Worm (Caenorhabditis elegans) whole organism, late embryonic: ENCODE data around the gene Y62H9A.3.

Source experiments
- ama-1 ChIP-seq: fragments of 150-350 bp; optimal IDR thresholded peaks from 2 replicates; lab custom pipeline; 2014
- dmd-4 ChIP-seq: sonication (generic microtip); optimal IDR thresholded peaks from 2 replicates; lab custom pipeline; 2016; ENCODE audit warnings: borderline replicate concordance, missing genetic modification characterization, missing compliant biosample characterization
- fkh-10 ChIP-seq: fragments of 150-350 bp; optimal IDR thresholded peaks from 2 replicates; lab custom pipeline; 2014; ENCODE audit warnings: missing biosample characterization, missing genetic modification reagents, missing genetic modification characterization
- lin-11 ChIP-seq: fragments of 200-800 bp; sonication (Bioruptor generic); optimal IDR thresholded peaks from 2 replicates; lab custom pipeline; 2018; ENCODE audit warnings: mild to moderate bottlenecking, missing genetic modification characterization, missing compliant biosample characterization
- pha-4 ChIP-seq: fragments of 150-350 bp; optimal IDR thresholded peaks from 2 replicates; lab custom pipeline; 2018; ENCODE audit warnings: missing biosample characterization, missing genetic modification reagents, missing genetic modification characterization
- sox-2 ChIP-seq: fragments of 200-800 bp; sonication (Bioruptor generic); IDR thresholded peaks from 2 replicates; pipeline ENCODE4 v1.3.6; 2022; ENCODE audit warnings: missing genetic modification reagents, missing genetic modification characterization, missing compliant biosample characterization
- tbx-2 ChIP-seq: sonication (generic microtip); optimal IDR thresholded peaks from 2 replicates; lab custom pipeline; 2016; ENCODE audit warnings: missing genetic modification characterization, missing compliant biosample characterization

DNA sequence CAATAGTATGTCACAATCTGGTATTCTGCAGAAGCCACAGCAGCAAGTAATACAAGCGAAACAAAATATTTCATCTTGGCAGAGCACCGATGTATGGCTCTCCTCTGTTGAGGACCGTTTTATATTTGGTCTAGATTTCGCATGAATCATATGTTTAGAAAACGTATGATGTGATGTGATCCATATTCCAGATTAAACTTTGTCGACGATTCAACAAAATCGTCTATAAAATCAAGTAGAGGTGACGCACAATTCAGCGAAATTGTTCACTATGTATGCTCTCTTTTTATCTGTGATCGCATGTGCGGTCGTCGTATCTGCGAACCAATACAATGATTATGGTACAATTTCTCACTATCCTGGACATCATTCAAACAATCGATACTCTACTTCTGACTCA lies at the start of gene Y62H9A.3, which contains the start of gene Y62H9A.4:
- TF ChIP-seq fkh-10 (GFP tag; lab: Kevin White, UChicago) = no peak
- no peak for TF ChIP-seq dmd-4
- TF ChIP-seq pha-4 (tag; lab: Kevin White, UChicago) = no peak
- no peak for TF ChIP-seq lin-11 (tag; lab: Kevin White, UChicago)
- no peak for TF ChIP-seq tbx-2 (tag; lab: Kevin White, UChicago)
- TF ChIP-seq ama-1 (lab: Kevin White, UChicago) = no peak
- TF ChIP-seq sox-2 = no peak
